Fruit fly (Drosophila melanogaster) whole organism, pupa: ENCODE data around the gene CG10738.

Source experiments
- CG10348 ChIP-seq: fragments of 200-800 bp; sonication (Bioruptor generic); IDR thresholded peaks from 2 replicates; pipeline ENCODE4 v1.3.6; 2022; ENCODE audit warnings: missing biosample characterization, missing genetic modification characterization
- CG12605 ChIP-seq: fragments of 200-800 bp; sonication (Bioruptor generic); IDR thresholded peaks from 2 replicates; pipeline ENCODE4 v1.3.6; 2022; ENCODE audit warnings: missing biosample characterization, missing genetic modification characterization
- CG13204 ChIP-seq: fragments of 200-800 bp; sonication (Bioruptor generic); optimal IDR thresholded peaks from 2 replicates; lab custom pipeline; 2018; ENCODE audit warnings: missing biosample characterization, mild to moderate bottlenecking, missing genetic modification characterization, moderate library complexity
- CG14655 ChIP-seq: fragments of 200-800 bp; sonication (Bioruptor generic); optimal IDR thresholded peaks from 3 replicates; lab custom pipeline; 2017; ENCODE audit warnings: mild to moderate bottlenecking, missing biosample characterization, missing genetic modification reagents, missing genetic modification characterization
- CG15710 ChIP-seq: fragments of 200-800 bp; sonication (Bioruptor generic); optimal IDR thresholded peaks from 2 replicates; lab custom pipeline; 2018; ENCODE audit warnings: missing biosample characterization, mild to moderate bottlenecking, missing genetic modification characterization, moderate library complexity
- CG17806 ChIP-seq: fragments of 200-800 bp; sonication (Bioruptor generic); optimal IDR thresholded peaks from 2 replicates; lab custom pipeline; 2018; ENCODE audit warnings: missing biosample characterization, mild to moderate bottlenecking, missing genetic modification characterization, moderate library complexity
- CG32121 ChIP-seq: fragments of 200-800 bp; sonication (Bioruptor generic); IDR thresholded peaks from 2 replicates; pipeline ENCODE4 v1.3.6; 2022; ENCODE audit warnings: missing biosample characterization, missing genetic modification characterization
- CG34367 ChIP-seq: fragments of 200-800 bp; sonication (Bioruptor generic); optimal IDR thresholded peaks from 2 replicates; lab custom pipeline; 2018; ENCODE audit warnings: missing biosample characterization, mild to moderate bottlenecking, missing genetic modification characterization
- CG4496 ChIP-seq: fragments of 200-800 bp; sonication (Bioruptor generic); IDR thresholded peaks from 3 replicates; pipeline ENCODE4 v1.3.6; 2022; ENCODE audit warnings: missing biosample characterization, missing genetic modification characterization
- CG8159 ChIP-seq: fragments of 200-800 bp; sonication (Bioruptor generic); optimal IDR thresholded peaks from 3 replicates; lab custom pipeline; 2018; ENCODE audit warnings: missing biosample characterization, mild to moderate bottlenecking, missing genetic modification characterization, moderate library complexity
- CG8301 ChIP-seq: fragments of 200-800 bp; sonication (Bioruptor generic); optimal IDR thresholded peaks from 2 replicates; lab custom pipeline; 2018; ENCODE audit warnings: missing biosample characterization, mild to moderate bottlenecking, missing genetic modification characterization
- CG9948 ChIP-seq: fragments of 200-800 bp; sonication (Bioruptor generic); optimal IDR thresholded peaks from 2 replicates; lab custom pipeline; 2018; ENCODE audit warnings: missing biosample characterization, mild to moderate bottlenecking, missing genetic modification characterization, moderate library complexity
- D1 ChIP-seq: fragments of 200-800 bp; sonication (Bioruptor generic); optimal IDR thresholded peaks from 2 replicates; lab custom pipeline; 2018; ENCODE audit warnings: missing biosample characterization, mild to moderate bottlenecking, missing genetic modification characterization, moderate library complexity
- EcR ChIP-seq: fragments of 200-800 bp; sonication (Bioruptor generic); optimal IDR thresholded peaks from 3 replicates; lab custom pipeline; 2019; ENCODE audit warnings: missing biosample characterization, missing genetic modification characterization, mild to moderate bottlenecking, moderate library complexity, missing genetic modification reagents
- Ets98B ChIP-seq: fragments of 200-800 bp; sonication (Bioruptor generic); IDR thresholded peaks from 2 replicates; pipeline ENCODE4 v1.3.6; 2022; ENCODE audit warnings: missing biosample characterization, missing genetic modification characterization
- Pif1A ChIP-seq: fragments of 200-800 bp; sonication (Bioruptor generic); optimal IDR thresholded peaks from 3 replicates; lab custom pipeline; 2016; ENCODE audit warnings: missing biosample characterization, missing genetic modification characterization
- Pif1B ChIP-seq: fragments of 200-800 bp; sonication (Bioruptor generic); optimal IDR thresholded peaks from 3 replicates; lab custom pipeline; 2016; ENCODE audit warnings: missing biosample characterization, missing genetic modification characterization
- Snoo ChIP-seq: fragments of 200-800 bp; sonication (Bioruptor generic); optimal IDR thresholded peaks from 3 replicates; lab custom pipeline; 2017; ENCODE audit warnings: missing biosample characterization, mild to moderate bottlenecking, missing genetic modification characterization, inconsistent platforms
- fd96Ca ChIP-seq: fragments of 200-800 bp; sonication (Bioruptor generic); IDR thresholded peaks from 3 replicates; pipeline ENCODE4 v1.3.6; 2022; ENCODE audit warnings: missing biosample characterization, missing genetic modification characterization
- gl ChIP-seq: fragments of 200-800 bp; sonication (Bioruptor generic); optimal IDR thresholded peaks from 2 replicates; lab custom pipeline; 2018; ENCODE audit warnings: missing biosample characterization, mild to moderate bottlenecking, missing genetic modification characterization
- rn ChIP-seq: fragments of 200-800 bp; sonication (Bioruptor generic); IDR thresholded peaks from 2 replicates; pipeline ENCODE4 v1.3.6; 2022; ENCODE audit warnings: missing biosample characterization, missing genetic modification characterization

CG10738 gene

DNA sequence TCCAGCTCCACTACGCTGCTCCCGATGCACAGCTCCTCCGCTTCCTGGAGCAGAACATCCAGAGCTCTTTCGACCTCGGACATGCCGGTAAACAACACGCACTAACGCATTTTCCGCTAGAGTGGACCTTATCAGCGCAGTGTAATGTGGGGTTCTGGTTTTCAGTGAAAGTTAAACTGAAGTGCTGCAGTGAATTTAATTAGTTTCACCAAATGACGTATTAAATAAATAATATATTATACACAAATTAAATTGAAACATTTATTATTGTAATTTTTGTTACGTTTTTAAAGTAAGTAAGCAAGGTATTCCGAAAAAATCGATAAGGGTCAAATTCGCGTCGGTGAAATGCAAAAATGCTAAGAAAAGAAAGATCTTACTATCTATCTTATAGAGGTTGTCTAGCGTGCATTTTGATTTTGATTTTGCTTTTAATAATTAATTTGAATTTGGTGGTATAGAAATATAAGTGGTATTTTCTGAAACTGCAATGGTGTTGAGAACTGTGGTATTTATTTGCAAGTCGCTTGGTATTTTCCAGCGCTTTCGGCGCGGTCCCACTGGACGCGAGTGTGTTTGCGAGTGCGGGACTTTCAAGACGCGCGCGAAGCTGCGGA is at the start of gene CG10738, which contains the start of gene JMJD7:
Gene CG10738 (plus strand): TSS at position 594 of the 617 bp plus-strand sequence.
Gene JMJD7 (minus strand): TSS at position 107 of the 617 bp plus-strand sequence.
- TF ChIP-seq fd96Ca (GFP tag; lab: Robert Waterston, UW) (peak; percentile 72; the same call in 2 of the 3 replicates), Pif1B (GFP tag; lab: Kevin White, UChicago) (peak; percentile 62), CG12605 (peak; percentile 79), CG17806 (tag; lab: Kevin White, UChicago) (peak; percentile 28), CG9948 (peak; percentile 5), gl (tag; lab: Kevin White, UChicago) (no peak), rn (peak; percentile 52), CG4496 (GFP tag; lab: Robert Waterston, UW) (peak; percentile 85), CG13204 (GFP tag; lab: Kevin White, UChicago) (no peak), Snoo (peak; percentile 1), CG32121 (peak; percentile 54), Pif1A (GFP tag; lab: Kevin White, UChicago) (peak; percentile 80), CG34367 (tag; lab: Kevin White, UChicago) (no peak), EcR (no peak), CG10348 (GFP tag; lab: Robert Waterston, UW) (no peak), CG15710 (tag; lab: Kevin White, UChicago) (peak; percentile 18), Ets98B (GFP tag; lab: Robert Waterston, UW) (peak; percentile 81), CG8301 (tag; lab: Kevin White, UChicago) (peak; percentile 57), CG8159 (tag; lab: Kevin White, UChicago) (peak; percentile 99), CG14655 (GFP tag; lab: Kevin White, UChicago) (peak; percentile 60), D1 (tag; lab: Kevin White, UChicago) (peak; percentile 22)

DNA sequence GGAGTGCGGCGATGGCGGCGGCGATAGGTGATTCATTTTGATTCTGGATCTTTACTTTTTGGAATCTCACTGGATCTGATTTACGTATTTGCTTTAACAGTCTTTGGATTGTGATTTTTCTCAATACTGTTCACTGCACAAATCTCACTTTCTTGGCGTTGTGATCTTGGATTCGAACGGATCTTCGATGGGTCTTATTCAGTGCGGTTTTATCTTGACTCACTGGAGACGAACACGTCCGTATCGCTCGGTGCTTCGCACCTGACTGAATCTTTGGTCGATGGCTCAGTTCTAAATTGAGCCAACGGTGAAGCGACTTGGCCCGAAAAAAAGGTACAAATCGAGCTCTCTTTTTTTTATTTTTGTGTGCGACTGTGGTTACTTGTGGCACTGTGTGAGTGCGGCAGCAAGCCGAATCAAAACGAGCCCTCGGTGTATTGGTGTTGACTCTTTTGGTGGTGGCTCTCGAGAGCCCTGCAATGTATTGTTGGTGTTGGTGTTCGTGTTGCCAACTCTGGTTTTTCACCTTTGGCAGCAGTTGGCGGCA is 49.6 kb upstream of the CG10738 start, which contains the start of gene sens:
Gene sens (minus strand): TSS at position 254 of the 547 bp plus-strand sequence.
- TF ChIP-seq Snoo (peak; percentile 27), CG4496 (GFP tag; lab: Robert Waterston, UW) (no peak)

DNA sequence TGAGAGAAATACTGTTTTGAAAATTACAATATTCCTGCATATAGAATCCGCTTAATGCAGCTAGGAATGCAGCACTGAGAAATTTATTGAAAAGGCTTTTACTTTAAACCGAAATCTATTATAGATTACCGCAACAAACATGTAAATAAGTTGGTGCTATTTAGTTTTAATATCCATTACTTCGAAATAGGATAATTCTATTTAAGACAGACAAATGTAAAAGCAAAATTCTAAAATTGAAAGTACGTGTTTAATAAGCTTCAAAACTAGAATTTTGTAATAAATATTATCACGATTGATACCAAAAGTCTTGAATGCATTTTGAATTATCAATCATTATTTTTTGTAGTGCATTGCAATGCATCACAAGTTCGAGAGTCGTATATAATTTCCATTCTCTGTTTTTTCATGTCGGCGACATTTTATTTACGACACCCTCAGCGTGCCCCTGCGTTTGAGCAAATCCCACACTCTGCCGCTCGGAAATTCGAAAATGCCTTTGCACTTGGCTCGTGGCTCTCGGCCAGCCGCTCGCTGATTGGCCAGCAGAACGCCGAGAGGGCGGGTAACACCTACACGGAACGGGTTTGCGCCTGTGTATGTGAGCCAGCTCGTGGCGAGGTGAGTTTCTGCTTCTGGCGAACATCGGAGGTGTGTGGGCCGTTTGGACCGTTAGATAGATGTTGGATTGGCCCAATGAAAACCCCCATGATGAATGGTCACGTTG is 47.3 kb upstream of the CG10738 start:
- TF ChIP-seq Pif1B (GFP tag; lab: Kevin White, UChicago) (no peak), CG10348 (GFP tag; lab: Robert Waterston, UW) (no peak), CG8159 (tag; lab: Kevin White, UChicago) (peak; percentile 20), Pif1A (GFP tag; lab: Kevin White, UChicago) (no peak), CG17806 (tag; lab: Kevin White, UChicago) (no peak), CG15710 (tag; lab: Kevin White, UChicago) (no peak), CG4496 (GFP tag; lab: Robert Waterston, UW) (peak; percentile 69)

DNA sequence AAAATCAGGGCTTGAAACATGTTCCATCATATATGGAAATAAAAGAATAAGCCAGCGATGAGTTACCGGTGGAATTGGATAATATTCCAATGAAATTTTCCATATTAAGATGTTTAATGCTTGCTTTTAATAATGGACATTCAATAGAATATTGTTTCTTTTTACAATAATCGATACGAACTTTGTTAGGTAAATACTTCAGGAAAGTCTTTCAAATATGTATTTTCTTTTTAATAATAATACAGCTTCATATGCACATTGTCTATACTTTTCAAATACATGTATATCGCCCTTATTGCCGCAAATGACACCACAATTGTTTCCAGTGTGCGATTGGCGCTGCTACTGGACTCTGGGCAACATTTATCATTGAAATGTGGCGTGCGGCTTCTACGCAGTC is 43.7 kb upstream of the CG10738 start:
- TF ChIP-seq gl (tag; lab: Kevin White, UChicago) (no peak), CG4496 (GFP tag; lab: Robert Waterston, UW) (no peak), CG15710 (tag; lab: Kevin White, UChicago) (peak; percentile 52), CG9948 (peak; percentile 40), CG12605 (no peak), CG8301 (tag; lab: Kevin White, UChicago) (peak; percentile 29), CG34367 (tag; lab: Kevin White, UChicago) (peak; percentile 35), CG8159 (tag; lab: Kevin White, UChicago) (peak; percentile 72), CG13204 (GFP tag; lab: Kevin White, UChicago) (peak; percentile 7), Pif1A (GFP tag; lab: Kevin White, UChicago) (peak; percentile 38), fd96Ca (GFP tag; lab: Robert Waterston, UW) (no peak), rn (no peak), EcR (no peak), D1 (tag; lab: Kevin White, UChicago) (peak; percentile 26), Snoo (peak; percentile 41), Pif1B (GFP tag; lab: Kevin White, UChicago) (peak; percentile 42), CG14655 (GFP tag; lab: Kevin White, UChicago) (peak; percentile 67), CG17806 (tag; lab: Kevin White, UChicago) (peak; percentile 46), Ets98B (GFP tag; lab: Robert Waterston, UW) (no peak), CG10348 (GFP tag; lab: Robert Waterston, UW) (no peak), CG32121 (no peak)

DNA sequence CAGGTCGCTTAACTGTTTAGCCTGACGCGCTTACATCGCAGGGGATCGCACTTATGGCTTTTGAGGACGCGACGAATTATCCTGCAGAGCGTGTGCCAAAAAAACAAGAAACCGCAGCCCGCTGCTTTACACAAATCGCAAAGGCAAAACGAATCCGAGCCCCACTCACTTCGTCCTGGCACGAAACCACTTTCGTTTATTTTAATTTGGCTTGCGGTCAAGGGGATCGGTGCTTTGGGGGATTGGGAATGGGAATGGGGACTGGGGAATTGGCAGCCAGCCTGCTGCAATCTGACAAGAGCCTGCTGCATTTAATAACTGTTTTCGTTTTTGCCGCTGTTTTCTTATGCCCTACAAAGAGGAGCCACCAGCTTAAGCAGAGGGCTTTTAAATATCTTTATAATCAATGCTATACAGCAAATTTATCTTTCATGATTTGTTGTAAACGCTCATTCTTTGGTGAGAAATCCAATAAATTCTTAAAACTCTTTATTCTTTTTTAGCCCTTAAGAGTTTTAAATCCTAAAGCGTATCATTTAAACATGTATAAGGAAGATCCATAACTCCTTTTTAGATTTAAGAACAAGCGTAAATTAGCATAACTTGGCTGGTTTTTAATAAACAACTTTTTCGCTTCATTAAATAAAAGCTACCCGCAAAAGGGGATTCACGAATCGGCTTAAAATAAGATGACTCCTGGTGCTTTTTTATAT is 40.6 kb upstream of the CG10738 start:
- TF ChIP-seq D1 (tag; lab: Kevin White, UChicago) (no peak), CG15710 (tag; lab: Kevin White, UChicago) (peak; percentile 52), CG17806 (tag; lab: Kevin White, UChicago) (peak; percentile 7), EcR (no peak), Ets98B (GFP tag; lab: Robert Waterston, UW) (no peak), CG8301 (tag; lab: Kevin White, UChicago) (no peak), CG8159 (tag; lab: Kevin White, UChicago) (peak; percentile 66), CG9948 (peak; percentile 5), Snoo (peak; percentile 51), Pif1B (GFP tag; lab: Kevin White, UChicago) (peak; percentile 11), CG34367 (tag; lab: Kevin White, UChicago) (peak; percentile 4)
